Worm (Caenorhabditis elegans) whole organism, midembryonic: ENCODE results near the gene R04E5.9.

Experiments
- T22C8.4 ChIP-seq: fragments of 200-800 bp; sonication (Bioruptor generic); IDR thresholded peaks from 2 replicates; pipeline ENCODE4 v1.3.6; 2022; ENCODE audit warnings: missing genetic modification characterization, missing compliant biosample characterization
- cog-1 ChIP-seq: sonication (generic microtip); optimal IDR thresholded peaks from 2 replicates; lab custom pipeline; 2016; ENCODE audit warnings: missing genetic modification characterization, missing compliant biosample characterization
- flt-1 ChIP-seq: fragments of 200-800 bp; sonication (Bioruptor generic); IDR thresholded peaks from 2 replicates; pipeline ENCODE4 v1.3.6; 2022; ENCODE audit warnings: missing genetic modification characterization, missing compliant biosample characterization
- klf-2 ChIP-seq: fragments of 200-800 bp; sonication (Bioruptor generic); conservative IDR thresholded peaks from 2 replicates; pipeline ENCODE4 v1.3.6; 2022; ENCODE audit warnings: missing genetic modification reagents, missing genetic modification characterization, missing compliant biosample characterization
- med-1 ChIP-seq: sonication (generic microtip); optimal IDR thresholded peaks from 2 replicates; lab custom pipeline; 2017; ENCODE audit warnings: missing genetic modification characterization, mild to moderate bottlenecking, missing compliant biosample characterization, antibody characterized with exemption, missing genetic modification reagents; ENCODE audit not compliant: insufficient read depth
- ref-1 ChIP-seq: fragments of 200-800 bp; sonication (Bioruptor generic); conservative IDR thresholded peaks from 2 replicates; pipeline ENCODE4 v1.3.6; 2022; ENCODE audit warnings: missing genetic modification reagents, missing genetic modification characterization, missing compliant biosample characterization
- tab-1 ChIP-seq: fragments of 200-800 bp; sonication (Bioruptor generic); IDR thresholded peaks from 2 replicates; pipeline ENCODE4 v1.3.6; 2022; ENCODE audit warnings: missing genetic modification characterization, missing compliant biosample characterization
- ztf-23 ChIP-seq: fragments of 200-800 bp; sonication (Bioruptor generic); IDR thresholded peaks from 2 replicates; pipeline ENCODE4 v1.3.6; 2022; ENCODE audit warnings: missing genetic modification reagents, missing genetic modification characterization, missing compliant biosample characterization
- ztf-29 ChIP-seq: fragments of 200-800 bp; sonication (Bioruptor generic); IDR thresholded peaks from 2 replicates; pipeline ENCODE4 v1.3.6; 2022; ENCODE audit warnings: missing genetic modification reagents, missing genetic modification characterization, missing compliant biosample characterization

The R04E5.9 gene

ce11 chrX:8810908-8811307 is at the start of gene R04E5.9:
Gene R04E5.9, minus strand, starts transcription at chrX:8811142.
- no peak for TF ChIP-seq klf-2 (GFP tag; lab: Robert Waterston, UW)
- no peak for TF ChIP-seq ztf-29 (GFP tag; lab: Robert Waterston, UW)
- TF ChIP-seq tab-1 = no peak
- TF ChIP-seq ref-1 (GFP tag; lab: Robert Waterston, UW) = no peak
- TF ChIP-seq T22C8.4 (GFP tag; lab: Robert Waterston, UW) = peak; percentile 69
- TF ChIP-seq ztf-23 = no peak
- 0 out of 2 replicates have a peak, but pooled peaks have one; percentile 26 for TF ChIP-seq flt-1 (GFP tag; lab: Robert Waterston, UW)
- TF ChIP-seq med-1 = no peak
- TF ChIP-seq cog-1 (tag; lab: Kevin White, UChicago) = peak; percentile 78

- TF ChIP-seq ref-1 (GFP tag; lab: Robert Waterston, UW) (no peak), cog-1 (tag; lab: Kevin White, UChicago) (no peak), med-1 (no peak), T22C8.4 (GFP tag; lab: Robert Waterston, UW) (no peak), ztf-29 (GFP tag; lab: Robert Waterston, UW) (no peak), tab-1 (no peak), ztf-23 (no peak), flt-1 (GFP tag; lab: Robert Waterston, UW) (no peak), klf-2 (GFP tag; lab: Robert Waterston, UW) (no peak)
These were observed 48.6 kb upstream of the R04E5.9 start for ce11 chrX:8859538-8859937.

DNA sequence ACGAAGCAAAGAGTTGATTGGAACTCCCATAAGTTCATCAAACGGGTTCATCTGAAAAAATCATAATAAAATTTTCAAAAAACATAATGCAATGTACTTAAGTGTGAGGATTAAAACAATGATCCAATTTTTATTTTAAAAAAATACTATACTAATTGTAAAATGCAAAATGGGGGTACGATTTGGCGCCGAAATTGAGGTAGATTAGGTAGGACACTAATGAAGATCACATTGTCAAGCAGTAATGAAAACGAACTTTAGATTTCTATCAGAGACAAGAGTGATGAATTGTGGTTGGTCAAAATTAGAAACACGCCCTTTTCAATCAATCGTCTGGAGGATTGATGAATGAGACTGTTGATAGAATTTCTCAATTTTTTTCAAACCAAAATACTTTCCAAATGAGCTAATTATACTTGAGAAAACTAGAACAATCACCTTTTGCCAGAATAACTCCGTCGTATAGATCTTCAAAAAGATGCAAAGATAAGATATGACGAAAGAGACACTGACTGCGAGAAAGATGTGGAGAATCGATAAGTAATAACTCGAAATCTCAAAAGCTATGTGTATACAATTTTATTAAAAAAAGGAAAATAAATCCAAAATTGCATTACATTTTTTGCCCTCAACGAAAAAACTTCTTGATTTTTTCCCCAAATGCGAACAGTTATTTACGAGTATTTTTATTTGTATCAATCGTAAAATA is 47.1 kb upstream of the R04E5.9 start, which contains the start of gene C06E2.5:
Gene C06E2.5 (minus strand): TSS at position 51 of the 709 bp plus-strand sequence.
- TF ChIP-seq ref-1 (GFP tag; lab: Robert Waterston, UW) (no peak), flt-1 (GFP tag; lab: Robert Waterston, UW) (no peak), cog-1 (tag; lab: Kevin White, UChicago) (no peak), med-1 (no peak), T22C8.4 (GFP tag; lab: Robert Waterston, UW) (no peak), tab-1 (no peak), ztf-29 (GFP tag; lab: Robert Waterston, UW) (no peak), ztf-23 (no peak), klf-2 (GFP tag; lab: Robert Waterston, UW) (no peak)

DNA sequence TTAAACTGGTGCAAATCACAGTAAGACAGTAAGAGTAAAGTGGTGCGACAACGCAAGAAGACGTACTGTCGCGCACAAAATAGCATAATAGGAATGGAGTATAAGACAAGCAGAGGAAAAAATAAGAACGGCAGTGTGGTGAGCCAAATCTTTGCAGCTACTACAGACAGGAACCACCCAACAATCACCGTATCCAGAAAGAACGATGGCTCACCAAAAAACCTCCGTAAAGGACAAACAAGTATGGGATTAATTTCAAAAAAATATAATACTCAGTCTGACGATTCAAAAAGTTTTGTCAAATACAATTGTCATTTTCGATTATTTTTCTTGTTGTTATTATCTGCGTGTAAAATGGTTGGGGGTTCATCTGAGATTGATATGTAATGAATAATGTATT is 43.5 kb upstream of the R04E5.9 start:
- TF ChIP-seq tab-1 (no peak), ztf-23 (no peak), cog-1 (tag; lab: Kevin White, UChicago) (no peak), flt-1 (GFP tag; lab: Robert Waterston, UW) (no peak), T22C8.4 (GFP tag; lab: Robert Waterston, UW) (no peak), ztf-29 (GFP tag; lab: Robert Waterston, UW) (no peak), ref-1 (GFP tag; lab: Robert Waterston, UW) (no peak)

ce11 chrX:8853524-8853923 is 42.6 kb upstream of the R04E5.9 start, which contains the start of gene sprp-4:
Gene sprp-4, minus strand, starts transcription at chrX:8853624.
- no peak for TF ChIP-seq ztf-23
- no peak for TF ChIP-seq tab-1

DNA sequence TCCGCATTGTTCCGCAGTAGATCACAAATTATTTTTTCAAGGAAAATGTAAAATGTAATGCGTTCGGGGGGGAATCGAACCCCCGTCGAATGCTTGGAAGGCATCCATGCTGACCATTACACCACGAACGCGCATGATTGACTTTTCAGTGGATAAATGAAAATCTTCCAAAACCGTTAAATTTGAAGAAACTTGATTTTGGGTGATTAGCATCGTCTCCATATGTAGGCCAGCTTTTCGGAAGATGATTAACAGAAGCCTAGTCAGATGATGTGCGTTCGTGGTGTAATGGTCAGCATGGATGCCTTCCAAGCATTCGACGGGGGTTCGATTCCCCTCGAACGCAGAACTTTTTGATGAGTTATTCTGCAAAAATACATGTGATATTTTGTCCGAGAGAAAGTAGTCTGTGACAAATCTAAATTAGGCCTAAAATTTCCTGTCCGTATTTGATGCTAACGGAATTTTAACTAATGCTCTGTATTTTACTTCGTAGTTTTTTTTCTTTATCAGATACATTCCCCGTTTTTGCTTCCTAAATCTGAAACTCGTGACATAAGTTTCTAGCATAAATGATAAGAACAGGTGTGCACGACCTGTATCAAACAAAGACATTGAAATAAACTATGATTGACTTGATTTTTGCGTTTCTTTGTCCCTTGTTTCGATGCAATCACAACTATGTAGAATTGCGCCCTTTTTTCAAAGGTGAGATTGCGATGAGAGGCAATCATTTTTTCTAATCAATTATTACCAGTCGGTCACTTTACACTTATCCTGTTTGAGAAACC is 35.7 kb upstream of the R04E5.9 start, which contains the start of gene C28G1.10:
Gene C28G1.10 (plus strand): TSS at position 676 of the 791 bp plus-strand sequence.
- TF ChIP-seq klf-2 (GFP tag; lab: Robert Waterston, UW) (peak; percentile 61; the same call in 1 of the 2 replicates), ztf-29 (GFP tag; lab: Robert Waterston, UW) (no peak), med-1 (no peak)

ce11 chrX:8843988-8844387 is 33.0 kb upstream of the R04E5.9 start, which contains the start of gene ubc-23:
Gene ubc-23, plus strand, starts transcription at chrX:8844288.
- no peak for TF ChIP-seq ztf-29 (GFP tag; lab: Robert Waterston, UW)
- TF ChIP-seq ztf-23 = no peak
- no peak for TF ChIP-seq T22C8.4 (GFP tag; lab: Robert Waterston, UW)
- TF ChIP-seq cog-1 (tag; lab: Kevin White, UChicago) = no peak
- TF ChIP-seq ref-1 (GFP tag; lab: Robert Waterston, UW) = no peak
- no peak for TF ChIP-seq flt-1 (GFP tag; lab: Robert Waterston, UW)
- no peak for TF ChIP-seq klf-2 (GFP tag; lab: Robert Waterston, UW)
- no peak for TF ChIP-seq med-1
- TF ChIP-seq tab-1 = no peak

DNA sequence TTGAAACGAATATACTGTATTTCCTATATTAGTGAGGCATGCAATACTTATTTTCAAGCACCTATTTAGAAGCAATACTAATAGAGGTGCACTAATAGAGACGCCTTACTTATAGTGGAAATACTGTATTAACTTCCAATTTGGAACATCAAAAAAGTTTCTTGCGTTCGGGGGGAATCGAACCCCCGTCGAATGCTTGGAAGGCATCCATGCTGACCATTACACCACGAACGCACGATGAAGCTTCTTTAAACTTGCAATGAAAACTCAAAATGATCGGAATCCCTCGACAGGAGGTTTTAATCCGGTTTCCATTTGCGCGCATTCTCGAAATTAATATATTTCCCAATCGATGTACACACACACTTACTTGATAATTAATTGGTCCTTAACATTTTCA is 27.2 kb upstream of the R04E5.9 start:
- TF ChIP-seq ref-1 (GFP tag; lab: Robert Waterston, UW) = no peak
- TF ChIP-seq flt-1 (GFP tag; lab: Robert Waterston, UW) = no peak
- no peak for TF ChIP-seq cog-1 (tag; lab: Kevin White, UChicago)
- TF ChIP-seq ztf-29 (GFP tag; lab: Robert Waterston, UW) = no peak
- TF ChIP-seq tab-1 = no peak
- no peak for TF ChIP-seq T22C8.4 (GFP tag; lab: Robert Waterston, UW)
- TF ChIP-seq med-1 = no peak
- TF ChIP-seq ztf-23 = no peak
- no peak for TF ChIP-seq klf-2 (GFP tag; lab: Robert Waterston, UW)

DNA sequence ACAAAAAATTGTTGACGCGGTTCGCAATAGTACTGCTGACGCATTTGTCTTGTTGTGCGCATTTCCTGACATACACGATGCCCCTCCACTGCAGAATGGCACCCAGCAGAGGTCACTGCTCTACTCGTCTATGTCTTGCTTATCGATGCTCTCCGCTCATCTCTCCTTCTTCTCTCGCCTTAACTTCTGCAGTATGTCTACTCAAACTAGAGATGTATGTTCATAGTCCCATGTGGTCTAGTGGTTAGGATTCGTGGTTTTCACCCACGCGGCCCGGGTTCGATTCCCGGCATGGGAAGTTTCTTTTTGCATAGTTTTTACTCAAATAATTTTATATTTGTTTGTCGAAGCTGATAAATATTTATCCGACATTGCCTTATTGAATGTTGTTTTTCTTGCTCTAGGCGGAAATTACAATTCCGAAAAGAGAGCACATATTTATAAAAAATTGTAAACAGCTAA is 25.0 kb upstream of the R04E5.9 start, which contains the start of gene C28G1.2:
Gene C28G1.2 (plus strand): TSS at position 130 of the 462 bp plus-strand sequence.
- peak; percentile 98 for TF ChIP-seq ztf-23
- peak; percentile 86 for TF ChIP-seq med-1
- peak; percentile 97 for TF ChIP-seq ztf-29 (GFP tag; lab: Robert Waterston, UW)
- TF ChIP-seq klf-2 (GFP tag; lab: Robert Waterston, UW) = peak; percentile 95
- TF ChIP-seq flt-1 (GFP tag; lab: Robert Waterston, UW) = peak; percentile 99
- TF ChIP-seq tab-1 = peak; percentile 98
- TF ChIP-seq cog-1 (tag; lab: Kevin White, UChicago) = peak; percentile 93
- peak; percentile 97 for TF ChIP-seq T22C8.4 (GFP tag; lab: Robert Waterston, UW)
- TF ChIP-seq ref-1 (GFP tag; lab: Robert Waterston, UW) = peak; percentile 96
